Fruit fly (Drosophila melanogaster) whole organism, prepupa: ENCODE measurements around the gene mmm.

ENCODE experiments used
- Blimp-1 ChIP-seq: fragments of 200-800 bp; sonication (Bioruptor generic); optimal IDR thresholded peaks from 3 replicates; lab custom pipeline; 2017; ENCODE audit warnings: missing biosample characterization, missing genetic modification characterization, mild to moderate bottlenecking, moderate library complexity, missing genetic modification reagents
- CG10631 ChIP-seq: fragments of 200-800 bp; sonication (Bioruptor generic); optimal IDR thresholded peaks from 2 replicates; lab custom pipeline; 2016; ENCODE audit warnings: missing biosample characterization, missing genetic modification characterization
- CG11294 ChIP-seq: fragments of 200-800 bp; sonication (Bioruptor generic); IDR thresholded peaks from 2 replicates; pipeline ENCODE4 v1.3.6; 2022; ENCODE audit warnings: missing biosample characterization, missing genetic modification characterization
- CG11762 ChIP-seq: fragments of 200-800 bp; sonication (Bioruptor generic); optimal IDR thresholded peaks from 3 replicates; lab custom pipeline; 2016; ENCODE audit warnings: missing biosample characterization, missing genetic modification characterization; ENCODE audit not compliant: insufficient read depth
- CG11902 ChIP-seq: fragments of 200-800 bp; sonication (Bioruptor generic); optimal IDR thresholded peaks from 3 replicates; lab custom pipeline; 2016; ENCODE audit warnings: missing biosample characterization, missing genetic modification characterization
- CG1621 ChIP-seq: fragments of 200-800 bp; sonication (Bioruptor generic); optimal IDR thresholded peaks from 3 replicates; lab custom pipeline; 2018; ENCODE audit warnings: missing biosample characterization, mild to moderate bottlenecking, missing genetic modification characterization
- CG16779 ChIP-seq: fragments of 200-800 bp; sonication (Bioruptor generic); optimal IDR thresholded peaks from 3 replicates; lab custom pipeline; 2017; ENCODE audit warnings: missing biosample characterization, mild to moderate bottlenecking, missing genetic modification characterization
- CG3032 ChIP-seq: fragments of 200-800 bp; optimal IDR thresholded peaks from 2 replicates; lab custom pipeline; 2019; ENCODE audit warnings: missing biosample characterization, mild to moderate bottlenecking, missing genetic modification characterization, moderate library complexity
- CG32006 ChIP-seq: fragments of 200-800 bp; sonication (Bioruptor generic); optimal IDR thresholded peaks from 3 replicates; lab custom pipeline; 2017; ENCODE audit warnings: missing biosample characterization, mild to moderate bottlenecking, missing genetic modification characterization
- CG4318 ChIP-seq: fragments of 200-800 bp; sonication (Bioruptor generic); optimal IDR thresholded peaks from 3 replicates; lab custom pipeline; 2017; ENCODE audit warnings: missing biosample characterization, mild to moderate bottlenecking, missing genetic modification characterization
- CG6163 ChIP-seq: fragments of 200-800 bp; sonication (Bioruptor generic); IDR thresholded peaks from 3 replicates; pipeline ENCODE4 v1.3.6; 2022; ENCODE audit warnings: missing biosample characterization, missing genetic modification characterization
- CG6276 ChIP-seq: fragments of 200-800 bp; sonication (Bioruptor generic); optimal IDR thresholded peaks from 2 replicates; lab custom pipeline; 2017; ENCODE audit warnings: missing biosample characterization, mild to moderate bottlenecking, missing genetic modification characterization
- CG6808 ChIP-seq: fragments of 200-800 bp; sonication (Bioruptor generic); optimal IDR thresholded peaks from 3 replicates; lab custom pipeline; 2017; ENCODE audit warnings: missing biosample characterization, missing genetic modification characterization, mild to moderate bottlenecking, moderate library complexity, missing genetic modification reagents
- CG6854 ChIP-seq: fragments of 200-800 bp; sonication (Bioruptor generic); optimal IDR thresholded peaks from 2 replicates; lab custom pipeline; 2017; ENCODE audit warnings: missing biosample characterization, mild to moderate bottlenecking, missing genetic modification characterization
- CG8119 ChIP-seq: fragments of 200-800 bp; sonication (Bioruptor generic); IDR thresholded peaks from 3 replicates; pipeline ENCODE4 v1.3.6; 2022; ENCODE audit warnings: missing biosample characterization, missing genetic modification characterization
- CG8632 ChIP-seq: fragments of 200-800 bp; sonication (Bioruptor generic); optimal IDR thresholded peaks from 3 replicates; lab custom pipeline; 2016; ENCODE audit warnings: missing biosample characterization, missing genetic modification characterization
- Eip75B ChIP-seq: fragments of 200-800 bp; sonication (Bioruptor generic); optimal IDR thresholded peaks from 3 replicates; lab custom pipeline; 2016; ENCODE audit warnings: missing biosample characterization, missing genetic modification characterization
- Eip78C ChIP-seq: fragments of 200-800 bp; sonication (Bioruptor generic); peaks from one replicate; lab custom pipeline; 2016; ENCODE audit warnings: missing biosample characterization, missing genetic modification characterization
- Eip93F ChIP-seq: fragments of 200-800 bp; sonication (Bioruptor generic); optimal IDR thresholded peaks from 2 replicates; lab custom pipeline; 2016; ENCODE audit warnings: missing biosample characterization, mild to moderate bottlenecking, missing genetic modification characterization
- Gug ChIP-seq: fragments of 200-800 bp; sonication (Bioruptor generic); IDR thresholded peaks from 2 replicates; pipeline ENCODE4 v1.3.6; 2022; ENCODE audit warnings: missing biosample characterization, missing genetic modification characterization
- Hr4 ChIP-seq: fragments of 200-800 bp; sonication (Bioruptor generic); optimal IDR thresholded peaks from 3 replicates; lab custom pipeline; 2016; ENCODE audit warnings: missing biosample characterization, missing genetic modification characterization
- Met ChIP-seq: fragments of 200-800 bp; sonication (Bioruptor generic); optimal IDR thresholded peaks from 3 replicates; lab custom pipeline; 2016; ENCODE audit warnings: missing biosample characterization, missing genetic modification characterization
- Sox102F ChIP-seq: fragments of 200-800 bp; sonication (Bioruptor generic); optimal IDR thresholded peaks from 2 replicates; lab custom pipeline; 2016; ENCODE audit warnings: missing biosample characterization, mild to moderate bottlenecking, missing genetic modification characterization
- Sox14 ChIP-seq: fragments of 200-800 bp; sonication (Bioruptor generic); optimal IDR thresholded peaks from 3 replicates; lab custom pipeline; 2016; ENCODE audit warnings: missing biosample characterization, missing genetic modification characterization
- Sox15 ChIP-seq: fragments of 200-800 bp; sonication (Bioruptor generic); optimal IDR thresholded peaks from 3 replicates; lab custom pipeline; 2016; ENCODE audit warnings: missing biosample characterization, missing genetic modification characterization
- acj6 ChIP-seq: fragments of 200-800 bp; sonication (Bioruptor generic); optimal IDR thresholded peaks from 3 replicates; lab custom pipeline; 2016; ENCODE audit warnings: missing biosample characterization, missing genetic modification characterization
- dac ChIP-seq: fragments of 200-800 bp; sonication (Bioruptor generic); optimal IDR thresholded peaks from 2 replicates; lab custom pipeline; 2017; ENCODE audit warnings: missing biosample characterization, mild to moderate bottlenecking, missing genetic modification characterization
- eg ChIP-seq: fragments of 200-800 bp; sonication (Bioruptor generic); IDR thresholded peaks from 3 replicates; pipeline ENCODE4 v1.3.6; 2022; ENCODE audit warnings: missing biosample characterization, missing genetic modification characterization
- fkh ChIP-seq: fragments of 200-800 bp; sonication (Bioruptor generic); optimal IDR thresholded peaks from 3 replicates; lab custom pipeline; 2017; ENCODE audit warnings: missing biosample characterization, mild to moderate bottlenecking, missing genetic modification characterization, moderate library complexity
- net ChIP-seq: fragments of 200-800 bp; sonication (Bioruptor generic); optimal IDR thresholded peaks from 3 replicates; lab custom pipeline; 2016; ENCODE audit warnings: missing biosample characterization, missing genetic modification characterization
- salr ChIP-seq, 2 experiments: fragments of 200-800 bp; sonication (Bioruptor generic); optimal IDR thresholded peaks; 3 replicates each; lab custom pipeline; 2016 to 2018; ENCODE audit warnings: missing biosample characterization in 2 of 2, missing genetic modification characterization in 2 of 2, mild to moderate bottlenecking in 1 of 2
- spab ChIP-seq: fragments of 200-800 bp; sonication (Bioruptor generic); optimal IDR thresholded peaks from 2 replicates; lab custom pipeline; 2017; ENCODE audit warnings: missing biosample characterization, mild to moderate bottlenecking, missing genetic modification characterization, missing genetic modification reagents
- topi ChIP-seq: fragments of 200-800 bp; sonication (Bioruptor generic); optimal IDR thresholded peaks from 3 replicates; lab custom pipeline; 2016; ENCODE audit warnings: missing biosample characterization, missing genetic modification characterization
- vri ChIP-seq: fragments of 200-800 bp; sonication (Bioruptor generic); optimal IDR thresholded peaks from 3 replicates; lab custom pipeline; 2016; ENCODE audit warnings: missing biosample characterization, mild to moderate bottlenecking, missing genetic modification characterization

The mmm gene

dm6 chr3L:7552446-7552845 is 30.8 kb upstream of the mmm start:
- no peak for TF ChIP-seq CG8119 (GFP tag; lab: Robert Waterston, UW)
- TF ChIP-seq spab (GFP tag; lab: Kevin White, UChicago): no peak
- TF ChIP-seq Eip78C: peak; percentile 61
- TF ChIP-seq vri: no peak
- peak; percentile 16 for TF ChIP-seq CG32006 (GFP tag; lab: Kevin White, UChicago)
- TF ChIP-seq CG6163: 0 out of 3 replicates have a peak, but pooled peaks have one; percentile 28
- TF ChIP-seq Eip93F: no peak

dm6 chr3L:7553062-7553461 is 30.2 kb upstream of the mmm start:
- TF ChIP-seq CG6808 (no peak), net (GFP tag; lab: Kevin White, UChicago) (no peak), CG8119 (GFP tag; lab: Robert Waterston, UW) (no peak), acj6 (no peak), CG11294 (GFP tag; lab: Robert Waterston, UW) (no peak), CG16779 (no peak), Hr4 (GFP tag; lab: Kevin White, UChicago) (no peak), spab (GFP tag; lab: Kevin White, UChicago) (no peak), CG6276 (GFP tag; lab: Kevin White, UChicago) (no peak), CG11762 (GFP tag; lab: Kevin White, UChicago) (no peak), dac (GFP tag; lab: Kevin White, UChicago) (no peak), salr (GFP tag; optimal IDR thresholded peaks at IDR 0.05; lab: Kevin White, UChicago) (no peak), CG4318 (GFP tag; lab: Kevin White, UChicago) (no peak), Gug (GFP tag; lab: Robert Waterston, UW) (no peak), Eip75B (GFP tag; lab: Kevin White, UChicago) (no peak)
- TF ChIP-seq, all 60 proteins: peak for 0

dm6 chr3L:7559937-7560336 is 23.3 kb upstream of the mmm start, which contains the start of gene CG14837:
TSS of gene CG14837 (minus strand) at chr3L:7560037.
- no peak for TF ChIP-seq CG8119 (GFP tag; lab: Robert Waterston, UW)

dm6 chr3L:7560580-7560979 is 22.7 kb upstream of the mmm start:
- TF ChIP-seq net (GFP tag; lab: Kevin White, UChicago): no peak
- no peak for TF ChIP-seq CG3032 (tag; lab: Kevin White, UChicago)
- TF ChIP-seq Sox14: no peak
- TF ChIP-seq Sox102F (GFP tag; lab: Kevin White, UChicago): no peak
- no peak for TF ChIP-seq Gug (GFP tag; lab: Robert Waterston, UW)
- TF ChIP-seq CG10631 (GFP tag; lab: Kevin White, UChicago): no peak
- no peak for TF ChIP-seq eg (GFP tag; lab: Robert Waterston, UW)
- no peak for TF ChIP-seq CG6854 (GFP tag; lab: Kevin White, UChicago)
- no peak for TF ChIP-seq fkh (GFP tag; lab: Kevin White, UChicago)
- no peak for TF ChIP-seq topi (GFP tag; lab: Kevin White, UChicago)
- TF ChIP-seq Sox15 (GFP tag; lab: Kevin White, UChicago): no peak
- no peak for TF ChIP-seq CG8632 (GFP tag; lab: Kevin White, UChicago)
- TF ChIP-seq CG1621 (tag; lab: Kevin White, UChicago): no peak

- TF ChIP-seq Blimp-1: no peak
- TF ChIP-seq Met: no peak
- no peak for TF ChIP-seq fkh (GFP tag; lab: Kevin White, UChicago)
- TF ChIP-seq CG11902 (GFP tag; lab: Kevin White, UChicago): no peak
These were observed 20.9 kb upstream of the mmm start, which contains the start of gene frac for dm6 chr3L:7562310-7562709. TSS of gene frac (plus strand) at chr3L:7562610.
